Fruit fly (Drosophila melanogaster) whole organism, wandering third instar larva: ENCODE measurements around the gene CG42729.

ENCODE experiments used
- Abd-B ChIP-seq: fragments of >200 bp; optimal IDR thresholded peaks from 2 replicates; lab custom pipeline; 2017; ENCODE audit warnings: missing biosample characterization, missing genetic modification characterization
- CG32264 ChIP-seq: fragments of 200-800 bp; sonication (Bioruptor generic); optimal IDR thresholded peaks from 2 replicates; lab custom pipeline; 2016; ENCODE audit warnings: missing biosample characterization, missing genetic modification characterization
- Dfd ChIP-seq: fragments of >200 bp; optimal IDR thresholded peaks from 2 replicates; lab custom pipeline; 2017; ENCODE audit warnings: missing biosample characterization, missing genetic modification characterization
- Mio ChIP-seq: sonication (Bioruptor generic); optimal IDR thresholded peaks from 2 replicates; lab custom pipeline; 2016; ENCODE audit warnings: missing biosample characterization, missing genetic modification characterization
- brk ChIP-seq: fragments of 200-800 bp; sonication (Bioruptor generic); optimal IDR thresholded peaks from 2 replicates; lab custom pipeline; 2016; ENCODE audit warnings: missing biosample characterization, mild to moderate bottlenecking, missing genetic modification characterization
- dmrt93B ChIP-seq: fragments of 200-800 bp; sonication (Bioruptor generic); optimal IDR thresholded peaks from 2 replicates; lab custom pipeline; 2018; ENCODE audit warnings: missing biosample characterization, mild to moderate bottlenecking, missing genetic modification characterization
- h ChIP-seq: fragments of 200-800 bp; sonication (Bioruptor generic); optimal IDR thresholded peaks from 3 replicates; lab custom pipeline; 2016; ENCODE audit warnings: missing biosample characterization, mild to moderate bottlenecking, missing genetic modification characterization
- jim ChIP-seq: fragments of 175-275, 200-325 bp; sonication (Bioruptor generic); optimal IDR thresholded peaks from 2 replicates; lab custom pipeline; 2016; ENCODE audit warnings: missing biosample characterization, mild to moderate bottlenecking, missing genetic modification characterization
- pan ChIP-seq: fragments of >200 bp; optimal IDR thresholded peaks from 2 replicates; lab custom pipeline; 2017
- psq ChIP-seq: fragments of 200-800 bp; sonication (Bioruptor generic); optimal IDR thresholded peaks from 3 replicates; lab custom pipeline; 2017; ENCODE audit warnings: missing biosample characterization, mild to moderate bottlenecking, missing genetic modification characterization, moderate library complexity
- rgr ChIP-seq: fragments of 200-800 bp; sonication (Bioruptor generic); optimal IDR thresholded peaks from 3 replicates; lab custom pipeline; 2016; ENCODE audit warnings: missing biosample characterization, mild to moderate bottlenecking, missing genetic modification characterization
- usp ChIP-seq: fragments of >200 bp; optimal IDR thresholded peaks from 2 replicates; lab custom pipeline; 2017; ENCODE audit warnings: missing biosample characterization, missing genetic modification characterization

dm6 chr3L:15516440-15516839, 10.9 kb downstream of the CG42729 start:
- no peak for TF ChIP-seq psq (GFP tag; lab: Kevin White, UChicago)
- TF ChIP-seq Mio (GFP tag; lab: Kevin White, UChicago), result no peak
- TF ChIP-seq h (GFP tag; lab: Kevin White, UChicago), result no peak
- TF ChIP-seq Abd-B (GFP tag; lab: Kevin White, UChicago), result no peak
- no peak for TF ChIP-seq rgr (GFP tag; lab: Kevin White, UChicago)
- no peak for TF ChIP-seq brk
- TF ChIP-seq dmrt93B (GFP tag; lab: Kevin White, UChicago), result no peak
- TF ChIP-seq jim (GFP tag; lab: Kevin White, UChicago), result no peak
- TF ChIP-seq Dfd, result no peak
- no peak for TF ChIP-seq usp (GFP tag; lab: Kevin White, UChicago)
- TF ChIP-seq pan (lab: Kevin White, UChicago), result no peak
- TF ChIP-seq CG32264 (GFP tag; lab: Kevin White, UChicago), result no peak
